Worm (Caenorhabditis elegans) whole organism, early embryonic: ENCODE results near the gene ZC504.1.

Experiments used
- B0310.2 ChIP-seq: sonication (generic microtip); optimal IDR thresholded peaks from 2 replicates; lab custom pipeline; 2016; ENCODE audit warnings: mild to moderate bottlenecking, missing genetic modification characterization, missing compliant biosample characterization
- F13C5.2 ChIP-seq: sonication (generic microtip); optimal IDR thresholded peaks from 2 replicates; lab custom pipeline; 2017; ENCODE audit warnings: mild to moderate bottlenecking, missing genetic modification characterization, inconsistent platforms, missing compliant biosample characterization
- aly-1 ChIP-seq: sonication (generic microtip); optimal IDR thresholded peaks from 2 replicates; lab custom pipeline; 2016; ENCODE audit warnings: missing genetic modification characterization, missing compliant biosample characterization
- ama-1 ChIP-seq: fragments of 150-350 bp; optimal IDR thresholded peaks from 2 replicates; lab custom pipeline; 2014
- ets-7 ChIP-seq: sonication (generic microtip); optimal IDR thresholded peaks from 2 replicates; lab custom pipeline; 2016; ENCODE audit warnings: missing genotype, missing genetic modification characterization, missing compliant biosample characterization
- pes-1 ChIP-seq: fragments of 200-800 bp; sonication (Bioruptor generic); IDR thresholded peaks from 2 replicates; pipeline ENCODE4 v1.3.6; 2022; ENCODE audit warnings: missing genetic modification reagents, missing genetic modification characterization, missing compliant biosample characterization
- scrt-1 ChIP-seq: fragments of 200-800 bp; sonication (Bioruptor generic); IDR thresholded peaks from 2 replicates; pipeline ENCODE4 v1.3.6; 2022; ENCODE audit warnings: missing genetic modification characterization, missing compliant biosample characterization
- tbx-11 ChIP-seq: fragments of 200-800 bp; sonication (Bioruptor generic); IDR thresholded peaks from 2 replicates; pipeline ENCODE4 v1.3.6; 2022; ENCODE audit warnings: missing genetic modification characterization, missing compliant biosample characterization

DNA sequence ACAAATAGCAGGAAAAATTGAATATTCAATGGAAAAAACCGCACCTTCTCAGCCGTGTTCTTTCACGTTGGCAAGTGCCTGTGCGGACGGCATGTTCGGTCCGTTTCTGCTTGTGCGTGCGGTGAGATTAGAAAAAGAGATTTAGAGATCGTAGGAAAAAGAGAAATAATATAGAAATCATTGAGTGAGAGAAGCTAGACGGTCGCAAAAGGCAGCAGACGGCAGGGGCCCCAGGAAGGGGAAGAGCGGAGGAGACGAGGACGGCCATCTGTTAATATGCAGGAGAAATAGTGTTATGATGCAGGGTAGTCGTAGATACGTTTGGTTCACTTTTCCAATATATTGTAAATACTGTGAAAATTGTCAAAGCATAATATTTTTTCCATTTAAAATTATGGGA is 34.4 kb upstream of the ZC504.1 start, which contains the start of gene Y49A10A.2:
- TF ChIP-seq ama-1 (lab: Kevin White, UChicago) (no peak), B0310.2 (tag; lab: Kevin White, UChicago) (no peak), ets-7 (tag; lab: Kevin White, UChicago) (no peak), F13C5.2 (tag; lab: Kevin White, UChicago) (peak; percentile 13), tbx-11 (GFP tag; lab: Robert Waterston, UW) (no peak), aly-1 (tag; lab: Kevin White, UChicago) (no peak), scrt-1 (GFP tag; lab: Robert Waterston, UW) (no peak), pes-1 (GFP tag; lab: Robert Waterston, UW) (no peak)
